Fruit fly (Drosophila melanogaster) whole organism, embryonic: ENCODE data around the gene Rbf.

ENCODE experiments used
- Bgb ChIP-seq: fragments of 200-800 bp; sonication (Bioruptor generic); IDR thresholded peaks from 2 replicates; pipeline ENCODE4 v1.3.6; 2022; ENCODE audit warnings: missing biosample characterization, missing genetic modification characterization; ENCODE audit not compliant: partially characterized antibody
- CG10462 ChIP-seq: fragments of 200-800 bp; sonication (Bioruptor generic); optimal IDR thresholded peaks from 2 replicates; lab custom pipeline; 2016; ENCODE audit warnings: missing biosample characterization, missing genetic modification characterization
- CG10979 ChIP-seq: fragments of 200-800 bp; sonication (Bioruptor generic); optimal IDR thresholded peaks from 2 replicates; lab custom pipeline; 2018; ENCODE audit warnings: missing biosample characterization, mild to moderate bottlenecking, missing genetic modification characterization, moderate library complexity
- CG11247 ChIP-seq: fragments of 200-800 bp; sonication (Bioruptor generic); IDR thresholded peaks from 2 replicates; pipeline ENCODE4 v1.3.6; 2022; ENCODE audit warnings: missing biosample characterization, missing genetic modification characterization
- CG12219 ChIP-seq: fragments of 200-800 bp; sonication (Bioruptor generic); optimal IDR thresholded peaks from 3 replicates; lab custom pipeline; 2018; ENCODE audit warnings: missing biosample characterization, mild to moderate bottlenecking, missing genetic modification characterization
- CG12299 ChIP-seq: fragments of 200-800 bp; sonication (Bioruptor generic); optimal IDR thresholded peaks from 2 replicates; lab custom pipeline; 2018; ENCODE audit warnings: missing biosample characterization, mild to moderate bottlenecking, missing genetic modification characterization
- CG12744 ChIP-seq: fragments of 200-800 bp; sonication (Bioruptor generic); optimal IDR thresholded peaks from 2 replicates; lab custom pipeline; 2016; ENCODE audit warnings: missing biosample characterization, missing genetic modification characterization
- CG15479 ChIP-seq: fragments of 200-800 bp; sonication (Bioruptor generic); optimal IDR thresholded peaks from 3 replicates; lab custom pipeline; 2019; ENCODE audit warnings: missing biosample characterization, mild to moderate bottlenecking, missing genetic modification characterization, moderate library complexity
- CG17385 ChIP-seq: fragments of 200-800 bp; sonication (Bioruptor generic); optimal IDR thresholded peaks from 3 replicates; lab custom pipeline; 2018; ENCODE audit warnings: missing biosample characterization, mild to moderate bottlenecking, missing genetic modification characterization
- CG17802 ChIP-seq: fragments of 200-800 bp; sonication (Bioruptor generic); optimal IDR thresholded peaks from 2 replicates; lab custom pipeline; 2018; ENCODE audit warnings: missing biosample characterization, mild to moderate bottlenecking, missing genetic modification characterization, moderate library complexity
- CG18476 ChIP-seq: fragments of 200-800 bp; sonication (Bioruptor generic); optimal IDR thresholded peaks from 2 replicates; lab custom pipeline; 2016; ENCODE audit warnings: missing biosample characterization, mild to moderate bottlenecking, missing genetic modification characterization
- CG3065 ChIP-seq: fragments of 200-800 bp; sonication (Bioruptor generic); optimal IDR thresholded peaks from 2 replicates; lab custom pipeline; 2016; ENCODE audit warnings: missing biosample characterization, missing genetic modification characterization
- CG31441 ChIP-seq: fragments of 200-800 bp; sonication (Bioruptor generic); IDR thresholded peaks from 2 replicates; pipeline ENCODE4 v1.3.6; 2022; ENCODE audit warnings: missing biosample characterization, missing genetic modification characterization
- CG4404 ChIP-seq: fragments of 200-800 bp; sonication (Bioruptor generic); IDR thresholded peaks from 2 replicates; pipeline ENCODE4 v1.3.6; 2022; ENCODE audit warnings: missing biosample characterization, missing genetic modification characterization
- CG4424 ChIP-seq: fragments of 200-800 bp; sonication (Bioruptor generic); optimal IDR thresholded peaks from 3 replicates; lab custom pipeline; 2016; ENCODE audit warnings: missing biosample characterization, missing genetic modification characterization
- CG4617 ChIP-seq: fragments of 200-800 bp; sonication (Bioruptor generic); optimal IDR thresholded peaks from 3 replicates; lab custom pipeline; 2016; ENCODE audit warnings: missing biosample characterization, missing genetic modification characterization, borderline replicate concordance
- CG6813 ChIP-seq: fragments of 200-800 bp; sonication (Bioruptor generic); optimal IDR thresholded peaks from 2 replicates; lab custom pipeline; 2017; ENCODE audit warnings: missing biosample characterization, missing genetic modification characterization, mild to moderate bottlenecking, moderate library complexity, missing genetic modification reagents
- CG8359 ChIP-seq: fragments of 200-800 bp; sonication (Bioruptor generic); optimal IDR thresholded peaks from 2 replicates; lab custom pipeline; 2017; ENCODE audit warnings: missing biosample characterization, mild to moderate bottlenecking, missing genetic modification characterization, borderline replicate concordance
- CG8765 ChIP-seq: fragments of 200-800 bp; sonication (Bioruptor generic); IDR thresholded peaks from 2 replicates; pipeline ENCODE4 v1.3.6; 2022; ENCODE audit warnings: missing biosample characterization, missing genetic modification characterization
- CG9817 ChIP-seq: fragments of 200-800 bp; sonication (Bioruptor generic); optimal IDR thresholded peaks from 2 replicates; lab custom pipeline; 2018; ENCODE audit warnings: missing biosample characterization, mild to moderate bottlenecking, missing genetic modification characterization, moderate library complexity
- Dbx ChIP-seq: fragments of 200-800 bp; sonication (Bioruptor generic); IDR thresholded peaks from 3 replicates; pipeline ENCODE4 v1.3.6; 2022; ENCODE audit warnings: missing biosample characterization, missing genetic modification characterization
- Fer3 ChIP-seq: fragments of 200-800 bp; sonication (Bioruptor generic); optimal IDR thresholded peaks from 2 replicates; lab custom pipeline; 2018; ENCODE audit warnings: missing biosample characterization, mild to moderate bottlenecking, missing genetic modification characterization, moderate library complexity
- Lim3 ChIP-seq: fragments of 200-800 bp; sonication (Bioruptor generic); IDR thresholded peaks from 2 replicates; pipeline ENCODE4 v1.3.6; 2022; ENCODE audit warnings: missing biosample characterization, missing genetic modification characterization
- Myb ChIP-seq: fragments of 200-800 bp; sonication (Bioruptor generic); optimal IDR thresholded peaks from 2 replicates; lab custom pipeline; 2016; ENCODE audit warnings: missing biosample characterization, missing genetic modification characterization
- NC2α ChIP-seq: fragments of 200-800 bp; sonication (Bioruptor generic); optimal IDR thresholded peaks from 2 replicates; lab custom pipeline; 2016; ENCODE audit warnings: missing biosample characterization, missing genetic modification characterization
- NC2β ChIP-seq: fragments of 200-800 bp; sonication (Bioruptor generic); optimal IDR thresholded peaks from 2 replicates; lab custom pipeline; 2016; ENCODE audit warnings: missing biosample characterization, missing genetic modification characterization
- PHDP ChIP-seq: fragments of 200-800 bp; sonication (Bioruptor generic); optimal IDR thresholded peaks from 3 replicates; lab custom pipeline; 2018; ENCODE audit warnings: missing biosample characterization, mild to moderate bottlenecking, missing genetic modification characterization, moderate library complexity
- Scr ChIP-seq: fragments of 200-800 bp; sonication (Bioruptor generic); IDR thresholded peaks from 2 replicates; pipeline ENCODE4 v1.3.6; 2022; ENCODE audit warnings: missing biosample characterization, missing genetic modification characterization; ENCODE audit not compliant: partially characterized antibody
- Six4 ChIP-seq: fragments of 200-800 bp; sonication (Bioruptor generic); optimal IDR thresholded peaks from 2 replicates; lab custom pipeline; 2016; ENCODE audit warnings: missing biosample characterization, missing genetic modification characterization
- Stat92E ChIP-seq, 3 experiments: fragments of >200 bp in 2 of 3; fragments of 200-800 bp in 1 of 3; sonication (Bioruptor generic) in 1 of 3; optimal IDR thresholded peaks; 2 replicates each; lab custom pipeline; 2017 to 2019; ENCODE audit warnings: missing biosample characterization in 3 of 3, missing genetic modification characterization in 3 of 3, mild to moderate bottlenecking in 1 of 3, moderate library complexity in 1 of 3
- TFAM ChIP-seq: fragments of 200-800 bp; sonication (Bioruptor generic); optimal IDR thresholded peaks from 2 replicates; lab custom pipeline; 2017; ENCODE audit warnings: missing biosample characterization, missing genetic modification characterization, inconsistent platforms
- abd-A ChIP-seq: fragments of 200-800 bp; sonication (Bioruptor generic); optimal IDR thresholded peaks from 3 replicates; lab custom pipeline; 2019; ENCODE audit warnings: missing biosample characterization, mild to moderate bottlenecking, missing genetic modification characterization, moderate library complexity
- aop ChIP-seq: fragments of 200-800 bp; sonication (Bioruptor generic); IDR thresholded peaks from 2 replicates; pipeline ENCODE4 v1.3.6; 2022; ENCODE audit warnings: missing biosample characterization, missing genetic modification characterization
- chn ChIP-seq: fragments of 200-800 bp; sonication (Bioruptor generic); optimal IDR thresholded peaks from 2 replicates; lab custom pipeline; 2016; ENCODE audit warnings: missing biosample characterization, missing genetic modification characterization
- croc ChIP-seq: fragments of 200-800 bp; sonication (Bioruptor generic); conservative IDR thresholded peaks from 3 replicates; pipeline ENCODE4 v1.3.6; 2022; ENCODE audit warnings: missing biosample characterization, missing genetic modification characterization
- dpn ChIP-seq, 2 experiments: fragments of 200-800 bp; sonication (Bioruptor generic); optimal IDR thresholded peaks; 3 replicates each; lab custom pipeline; 2016; ENCODE audit warnings: missing biosample characterization in 2 of 2, missing genetic modification characterization in 2 of 2
- fd96Cb ChIP-seq: fragments of 200-800 bp; sonication (Bioruptor generic); optimal IDR thresholded peaks from 2 replicates; lab custom pipeline; 2018; ENCODE audit warnings: missing biosample characterization, mild to moderate bottlenecking, missing genetic modification characterization, moderate library complexity
- her ChIP-seq: fragments of 200-800 bp; sonication (Bioruptor generic); optimal IDR thresholded peaks from 2 replicates; lab custom pipeline; 2016; ENCODE audit warnings: missing biosample characterization, missing genetic modification characterization
- jing ChIP-seq: fragments of 200-800 bp; sonication (Bioruptor generic); optimal IDR thresholded peaks from 2 replicates; lab custom pipeline; 2018; ENCODE audit warnings: missing biosample characterization, mild to moderate bottlenecking, missing genetic modification characterization
- lab ChIP-seq: fragments of 200-800 bp; sonication (Bioruptor generic); optimal IDR thresholded peaks from 3 replicates; lab custom pipeline; 2017; ENCODE audit warnings: missing biosample characterization, missing genetic modification characterization, mild to moderate bottlenecking, moderate library complexity, missing genetic modification reagents
- luna ChIP-seq: fragments of 200-800 bp; sonication (Bioruptor generic); optimal IDR thresholded peaks from 2 replicates; lab custom pipeline; 2016; ENCODE audit warnings: missing biosample characterization, missing genetic modification characterization
- mld ChIP-seq: fragments of 200-800 bp; sonication (Bioruptor generic); IDR thresholded peaks from 3 replicates; pipeline ENCODE4 v1.3.6; 2022; ENCODE audit warnings: missing biosample characterization, missing genetic modification characterization; ENCODE audit not compliant: partially characterized antibody
- nom ChIP-seq: fragments of 200-800 bp; sonication (Bioruptor generic); optimal IDR thresholded peaks from 2 replicates; lab custom pipeline; 2017; ENCODE audit warnings: missing biosample characterization, missing genetic modification characterization, mild to moderate bottlenecking, moderate library complexity, missing genetic modification reagents
- pnt ChIP-seq: fragments of 200-800 bp; sonication (Bioruptor generic); optimal IDR thresholded peaks from 3 replicates; lab custom pipeline; 2016; ENCODE audit warnings: missing biosample characterization, missing genetic modification characterization
- psq ChIP-seq: fragments of 200-800 bp; sonication (Bioruptor generic); optimal IDR thresholded peaks from 2 replicates; lab custom pipeline; 2017; ENCODE audit warnings: missing biosample characterization, missing genetic modification characterization
- pum ChIP-seq: fragments of 200-800 bp; sonication (Bioruptor generic); optimal IDR thresholded peaks from 2 replicates; lab custom pipeline; 2016; ENCODE audit warnings: missing biosample characterization, missing genetic modification characterization
- slbo ChIP-seq: fragments of 200-800 bp; sonication (Bioruptor generic); IDR thresholded peaks from 2 replicates; pipeline ENCODE4 v1.3.6; 2022; ENCODE audit warnings: missing biosample characterization, missing genetic modification characterization
- sqz ChIP-seq: fragments of 200-800 bp; sonication (Bioruptor generic); optimal IDR thresholded peaks from 3 replicates; lab custom pipeline; 2018; ENCODE audit warnings: missing biosample characterization, mild to moderate bottlenecking, missing genetic modification characterization
- tio ChIP-seq: fragments of 200-800 bp; sonication (Bioruptor generic); optimal IDR thresholded peaks from 2 replicates; lab custom pipeline; 2017; ENCODE audit warnings: missing biosample characterization, missing genetic modification characterization, inconsistent platforms
- zfh2 ChIP-seq: fragments of 200-800 bp; sonication (Bioruptor generic); optimal IDR thresholded peaks from 2 replicates; lab custom pipeline; 2016; ENCODE audit warnings: missing biosample characterization, missing genetic modification characterization

The Rbf gene

dm6 chrX:801157-801872, at the start of gene Rbf:
Gene Rbf, minus strand, starts transcription at chrX:801479.
- TF ChIP-seq psq (no peak), nom (GFP tag; lab: Kevin White, UChicago) (no peak), Myb (peak; percentile 77), CG8765 (GFP tag; lab: Robert Waterston, UW) (no peak), CG4617 (GFP tag; lab: Kevin White, UChicago) (peak; percentile 53), aop (no peak), CG12219 (no peak), Fer3 (tag; lab: Kevin White, UChicago) (no peak), CG8359 (GFP tag; lab: Kevin White, UChicago) (no peak), CG10462 (GFP tag; lab: Kevin White, UChicago) (no peak), CG31441 (GFP tag; lab: Robert Waterston, UW) (no peak), CG17802 (no peak), CG6813 (no peak), CG12299 (tag; lab: Kevin White, UChicago) (no peak), PHDP (tag; lab: Kevin White, UChicago) (no peak), Six4 (no peak), abd-A (no peak), dpn (GFP tag; optimal IDR thresholded peaks at IDR 0.05; lab: Kevin White, UChicago) (no peak), chn (GFP tag; lab: Kevin White, UChicago) (no peak), Stat92E (GFP tag; optimal IDR thresholded peaks at IDR 0.05; lab: Kevin White, UChicago) (peak in 1 of 3 experiments; percentile 16), CG18476 (GFP tag; lab: Kevin White, UChicago) (no peak), NC2β (no peak), tio (GFP tag; lab: Kevin White, UChicago) (no peak), slbo (GFP tag; lab: Robert Waterston, UW) (no peak), Lim3 (GFP tag; lab: Robert Waterston, UW) (no peak), CG10979 (tag; lab: Kevin White, UChicago) (no peak), lab (no peak), pum (no peak), CG15479 (GFP tag; lab: Kevin White, UChicago) (peak; percentile 23), mld (GFP tag; lab: Robert Waterston, UW) (no peak), zfh2 (GFP tag; lab: Kevin White, UChicago) (no peak), Scr (GFP tag; lab: Robert Waterston, UW) (peak; percentile 66), croc (GFP tag; lab: Robert Waterston, UW) (no peak), CG4424 (GFP tag; lab: Kevin White, UChicago) (no peak), CG4404 (GFP tag; lab: Robert Waterston, UW) (no peak), Bgb (GFP tag; lab: Robert Waterston, UW) (peak; percentile 55), her (no peak), sqz (no peak), NC2α (no peak), jing (GFP tag; lab: Kevin White, UChicago) (no peak), CG3065 (no peak), CG12744 (GFP tag; lab: Kevin White, UChicago) (no peak), luna (GFP tag; lab: Kevin White, UChicago) (no peak), Dbx (no peak), fd96Cb (no peak), CG11247 (GFP tag; lab: Robert Waterston, UW) (no peak), pnt (GFP tag; lab: Kevin White, UChicago) (no peak), CG17385 (GFP tag; lab: Kevin White, UChicago) (no peak), CG9817 (tag; lab: Kevin White, UChicago) (no peak), TFAM (GFP tag; lab: Kevin White, UChicago) (no peak)
